Fruit fly (Drosophila melanogaster) whole organism, prepupa: ENCODE results near the gene CG8301.

Experiments used
- CG10631 ChIP-seq: fragments of 200-800 bp; sonication (Bioruptor generic); optimal IDR thresholded peaks from 2 replicates; lab custom pipeline; 2016; ENCODE audit warnings: missing biosample characterization, missing genetic modification characterization
- CG10669 ChIP-seq: fragments of 200-800 bp; sonication (Bioruptor generic); optimal IDR thresholded peaks from 3 replicates; lab custom pipeline; 2018; ENCODE audit warnings: missing biosample characterization, mild to moderate bottlenecking, missing genetic modification characterization, moderate library complexity
- CG11762 ChIP-seq: fragments of 200-800 bp; sonication (Bioruptor generic); optimal IDR thresholded peaks from 3 replicates; lab custom pipeline; 2016; ENCODE audit warnings: missing biosample characterization, missing genetic modification characterization; ENCODE audit not compliant: insufficient read depth
- CG15336 ChIP-seq: fragments of 200-800 bp; sonication (Bioruptor generic); IDR thresholded peaks from 2 replicates; pipeline ENCODE4 v1.3.6; 2022; ENCODE audit warnings: missing biosample characterization, missing genetic modification characterization
- CG1621 ChIP-seq: fragments of 200-800 bp; sonication (Bioruptor generic); optimal IDR thresholded peaks from 3 replicates; lab custom pipeline; 2018; ENCODE audit warnings: missing biosample characterization, mild to moderate bottlenecking, missing genetic modification characterization
- CG16779 ChIP-seq: fragments of 200-800 bp; sonication (Bioruptor generic); optimal IDR thresholded peaks from 3 replicates; lab custom pipeline; 2017; ENCODE audit warnings: missing biosample characterization, mild to moderate bottlenecking, missing genetic modification characterization
- CG32006 ChIP-seq: fragments of 200-800 bp; sonication (Bioruptor generic); optimal IDR thresholded peaks from 3 replicates; lab custom pipeline; 2017; ENCODE audit warnings: missing biosample characterization, mild to moderate bottlenecking, missing genetic modification characterization
- CG34406 ChIP-seq: fragments of 200-800 bp; sonication (Bioruptor generic); optimal IDR thresholded peaks from 3 replicates; lab custom pipeline; 2016; ENCODE audit warnings: missing biosample characterization, missing genetic modification characterization
- CG4318 ChIP-seq: fragments of 200-800 bp; sonication (Bioruptor generic); optimal IDR thresholded peaks from 3 replicates; lab custom pipeline; 2017; ENCODE audit warnings: missing biosample characterization, mild to moderate bottlenecking, missing genetic modification characterization
- CG6163 ChIP-seq: fragments of 200-800 bp; sonication (Bioruptor generic); IDR thresholded peaks from 3 replicates; pipeline ENCODE4 v1.3.6; 2022; ENCODE audit warnings: missing biosample characterization, missing genetic modification characterization
- CG6792 ChIP-seq: fragments of 200-800 bp; sonication (Bioruptor generic); optimal IDR thresholded peaks from 3 replicates; lab custom pipeline; 2016; ENCODE audit warnings: missing biosample characterization, missing genetic modification characterization
- CG6854 ChIP-seq: fragments of 200-800 bp; sonication (Bioruptor generic); optimal IDR thresholded peaks from 2 replicates; lab custom pipeline; 2017; ENCODE audit warnings: missing biosample characterization, mild to moderate bottlenecking, missing genetic modification characterization
- CG7368 ChIP-seq: fragments of 200-800 bp; sonication (Bioruptor generic); optimal IDR thresholded peaks from 3 replicates; lab custom pipeline; 2016; ENCODE audit warnings: missing biosample characterization, missing genetic modification characterization
- CG8119 ChIP-seq: fragments of 200-800 bp; sonication (Bioruptor generic); IDR thresholded peaks from 3 replicates; pipeline ENCODE4 v1.3.6; 2022; ENCODE audit warnings: missing biosample characterization, missing genetic modification characterization
- CG8319 ChIP-seq: fragments of 200-800 bp; sonication (Bioruptor generic); optimal IDR thresholded peaks from 3 replicates; lab custom pipeline; 2016; ENCODE audit warnings: missing biosample characterization, missing genetic modification characterization
- CG8632 ChIP-seq: fragments of 200-800 bp; sonication (Bioruptor generic); optimal IDR thresholded peaks from 3 replicates; lab custom pipeline; 2016; ENCODE audit warnings: missing biosample characterization, missing genetic modification characterization
- CG9139 ChIP-seq: fragments of 200-800 bp; sonication (Bioruptor generic); optimal IDR thresholded peaks from 3 replicates; lab custom pipeline; 2017; ENCODE audit warnings: missing biosample characterization, mild to moderate bottlenecking, missing genetic modification characterization
- Eip78C ChIP-seq: fragments of 200-800 bp; sonication (Bioruptor generic); peaks from one replicate; lab custom pipeline; 2016; ENCODE audit warnings: missing biosample characterization, missing genetic modification characterization
- Eip93F ChIP-seq: fragments of 200-800 bp; sonication (Bioruptor generic); optimal IDR thresholded peaks from 2 replicates; lab custom pipeline; 2016; ENCODE audit warnings: missing biosample characterization, mild to moderate bottlenecking, missing genetic modification characterization
- Ets21C ChIP-seq: fragments of 200-800 bp; sonication (Bioruptor generic); optimal IDR thresholded peaks from 3 replicates; lab custom pipeline; 2016; ENCODE audit warnings: missing biosample characterization, missing genetic modification characterization
- Ets96B ChIP-seq: fragments of 200-800 bp; optimal IDR thresholded peaks from 2 replicates; lab custom pipeline; 2019; ENCODE audit warnings: missing biosample characterization, mild to moderate bottlenecking, missing genetic modification characterization, moderate library complexity
- Gug ChIP-seq: fragments of 200-800 bp; sonication (Bioruptor generic); IDR thresholded peaks from 2 replicates; pipeline ENCODE4 v1.3.6; 2022; ENCODE audit warnings: missing biosample characterization, missing genetic modification characterization
- Hr39 ChIP-seq: fragments of 200-800 bp; sonication (Bioruptor generic); optimal IDR thresholded peaks from 2 replicates; lab custom pipeline; 2016; ENCODE audit warnings: missing biosample characterization, missing genetic modification characterization
- Hr4 ChIP-seq: fragments of 200-800 bp; sonication (Bioruptor generic); optimal IDR thresholded peaks from 3 replicates; lab custom pipeline; 2016; ENCODE audit warnings: missing biosample characterization, missing genetic modification characterization
- Lpt ChIP-seq: fragments of 200-800 bp; sonication (Bioruptor generic); optimal IDR thresholded peaks from 3 replicates; lab custom pipeline; 2016; ENCODE audit warnings: missing biosample characterization, missing genetic modification characterization
- Met ChIP-seq: fragments of 200-800 bp; sonication (Bioruptor generic); optimal IDR thresholded peaks from 3 replicates; lab custom pipeline; 2016; ENCODE audit warnings: missing biosample characterization, missing genetic modification characterization
- OdsH ChIP-seq: fragments of 200-800 bp; sonication (Bioruptor generic); optimal IDR thresholded peaks from 3 replicates; lab custom pipeline; 2016; ENCODE audit warnings: missing biosample characterization, missing genetic modification characterization
- Smox ChIP-seq: fragments of 200-800 bp; sonication (Bioruptor generic); optimal IDR thresholded peaks from 3 replicates; lab custom pipeline; 2016; ENCODE audit warnings: missing biosample characterization, missing genetic modification characterization
- Sox102F ChIP-seq: fragments of 200-800 bp; sonication (Bioruptor generic); optimal IDR thresholded peaks from 2 replicates; lab custom pipeline; 2016; ENCODE audit warnings: missing biosample characterization, mild to moderate bottlenecking, missing genetic modification characterization
- Sox15 ChIP-seq: fragments of 200-800 bp; sonication (Bioruptor generic); optimal IDR thresholded peaks from 3 replicates; lab custom pipeline; 2016; ENCODE audit warnings: missing biosample characterization, missing genetic modification characterization
- achi ChIP-seq: fragments of 200-800 bp; sonication (Bioruptor generic); optimal IDR thresholded peaks from 3 replicates; lab custom pipeline; 2016; ENCODE audit warnings: missing biosample characterization, missing genetic modification characterization
- acj6 ChIP-seq: fragments of 200-800 bp; sonication (Bioruptor generic); optimal IDR thresholded peaks from 3 replicates; lab custom pipeline; 2016; ENCODE audit warnings: missing biosample characterization, missing genetic modification characterization
- cyc ChIP-seq: fragments of 200-800 bp; sonication (Bioruptor generic); optimal IDR thresholded peaks from 3 replicates; lab custom pipeline; 2016; ENCODE audit warnings: missing biosample characterization, missing genetic modification characterization
- eg ChIP-seq: fragments of 200-800 bp; sonication (Bioruptor generic); IDR thresholded peaks from 3 replicates; pipeline ENCODE4 v1.3.6; 2022; ENCODE audit warnings: missing biosample characterization, missing genetic modification characterization
- esn ChIP-seq: fragments of 200-800 bp; sonication (Bioruptor generic); optimal IDR thresholded peaks from 2 replicates; lab custom pipeline; 2016; ENCODE audit warnings: missing biosample characterization, mild to moderate bottlenecking, missing genetic modification characterization, moderate library complexity
- fd59A ChIP-seq: fragments of 200-800 bp; sonication (Bioruptor generic); optimal IDR thresholded peaks from 2 replicates; lab custom pipeline; 2017; ENCODE audit warnings: missing biosample characterization, mild to moderate bottlenecking, missing genetic modification characterization, missing genetic modification reagents
- fd85E ChIP-seq: fragments of 200-800 bp; sonication (Bioruptor generic); optimal IDR thresholded peaks from 3 replicates; lab custom pipeline; 2016; ENCODE audit warnings: missing biosample characterization, missing genetic modification characterization
- fkh ChIP-seq: fragments of 200-800 bp; sonication (Bioruptor generic); optimal IDR thresholded peaks from 3 replicates; lab custom pipeline; 2017; ENCODE audit warnings: missing biosample characterization, mild to moderate bottlenecking, missing genetic modification characterization, moderate library complexity
- lz ChIP-seq: fragments of 200-800 bp; sonication (Bioruptor generic); optimal IDR thresholded peaks from 3 replicates; lab custom pipeline; 2016; ENCODE audit warnings: missing biosample characterization, missing genetic modification characterization
- net ChIP-seq: fragments of 200-800 bp; sonication (Bioruptor generic); optimal IDR thresholded peaks from 3 replicates; lab custom pipeline; 2016; ENCODE audit warnings: missing biosample characterization, missing genetic modification characterization
- spab ChIP-seq: fragments of 200-800 bp; sonication (Bioruptor generic); optimal IDR thresholded peaks from 2 replicates; lab custom pipeline; 2017; ENCODE audit warnings: missing biosample characterization, mild to moderate bottlenecking, missing genetic modification characterization, missing genetic modification reagents
- ss ChIP-seq, 2 experiments: fragments of 200-800 bp; sonication (Bioruptor generic); optimal IDR thresholded peaks; 2 replicates in 1 of 2; 3 replicates in 1 of 2; lab custom pipeline; 2017 to 2018; ENCODE audit warnings: mild to moderate bottlenecking in 2 of 2, missing biosample characterization in 2 of 2, missing genetic modification characterization in 2 of 2, moderate library complexity in 1 of 2
- svp ChIP-seq: fragments of 200-800 bp; sonication (Bioruptor generic); peaks from one replicate; lab custom pipeline; 2016; ENCODE audit warnings: missing biosample characterization, missing genetic modification characterization
- topi ChIP-seq: fragments of 200-800 bp; sonication (Bioruptor generic); optimal IDR thresholded peaks from 3 replicates; lab custom pipeline; 2016; ENCODE audit warnings: missing biosample characterization, missing genetic modification characterization
- vri ChIP-seq: fragments of 200-800 bp; sonication (Bioruptor generic); optimal IDR thresholded peaks from 3 replicates; lab custom pipeline; 2016; ENCODE audit warnings: missing biosample characterization, mild to moderate bottlenecking, missing genetic modification characterization

Gene CG8301

DNA sequence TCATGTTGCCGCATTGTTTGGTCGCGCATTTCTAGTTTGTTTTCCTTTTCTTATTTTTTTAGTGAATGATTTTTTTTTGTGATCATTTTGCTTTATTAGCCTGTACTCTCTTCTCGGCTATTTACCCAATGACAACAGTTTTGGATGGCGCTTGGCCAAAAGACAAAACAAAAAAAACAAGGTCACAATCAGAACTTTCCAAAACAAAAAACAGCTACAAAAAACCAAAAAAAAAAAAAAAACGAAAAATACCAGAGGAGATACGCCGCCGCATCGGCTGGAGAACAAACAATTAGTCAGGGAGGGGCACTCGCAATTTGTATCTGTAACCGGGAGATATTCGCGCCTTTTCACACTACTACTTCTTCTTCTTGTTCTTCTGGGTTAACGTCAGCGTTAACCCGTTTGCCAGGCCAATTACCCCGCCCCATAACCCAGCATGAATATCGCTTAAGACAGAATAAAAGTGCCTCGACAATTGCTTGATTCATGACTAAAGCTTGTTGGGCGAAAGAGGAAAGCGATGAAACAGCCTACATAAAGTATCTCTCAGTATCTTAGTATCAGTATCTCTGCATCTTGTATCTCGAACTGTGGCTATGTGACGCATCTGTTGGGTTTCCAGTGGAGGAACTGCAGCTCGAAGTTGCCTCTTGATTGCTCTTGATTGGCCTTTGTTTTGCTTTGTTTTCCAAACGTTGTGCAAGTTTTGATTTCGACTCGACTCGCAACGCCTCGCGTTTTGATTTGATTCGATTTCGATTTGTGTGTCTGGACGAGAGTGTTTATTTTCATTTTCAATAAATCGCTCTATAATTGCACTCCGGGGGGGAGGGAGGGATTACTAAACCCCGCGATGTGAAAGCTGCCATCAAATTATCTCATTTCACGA, 26.1 kb downstream of the CG8301 start:
- TF ChIP-seq net (GFP tag; lab: Kevin White, UChicago) (no peak), Lpt (GFP tag; lab: Kevin White, UChicago) (no peak), esn (GFP tag; lab: Kevin White, UChicago) (no peak), CG6854 (GFP tag; lab: Kevin White, UChicago) (peak; percentile 27), Ets21C (GFP tag; lab: Kevin White, UChicago) (no peak), Eip93F (GFP tag; lab: Kevin White, UChicago) (no peak), ss (GFP tag; optimal IDR thresholded peaks at IDR 0.05; lab: Kevin White, UChicago) (peak; percentile 3 to 7), svp (GFP tag; lab: Kevin White, UChicago) (peak; percentile 53), fkh (GFP tag; lab: Kevin White, UChicago) (peak; percentile 53), topi (GFP tag; lab: Kevin White, UChicago) (no peak), CG16779 (no peak), CG11762 (GFP tag; lab: Kevin White, UChicago) (no peak), Gug (no peak), CG9139 (no peak), Eip78C (GFP tag; lab: Kevin White, UChicago) (peak; percentile 44)

DNA sequence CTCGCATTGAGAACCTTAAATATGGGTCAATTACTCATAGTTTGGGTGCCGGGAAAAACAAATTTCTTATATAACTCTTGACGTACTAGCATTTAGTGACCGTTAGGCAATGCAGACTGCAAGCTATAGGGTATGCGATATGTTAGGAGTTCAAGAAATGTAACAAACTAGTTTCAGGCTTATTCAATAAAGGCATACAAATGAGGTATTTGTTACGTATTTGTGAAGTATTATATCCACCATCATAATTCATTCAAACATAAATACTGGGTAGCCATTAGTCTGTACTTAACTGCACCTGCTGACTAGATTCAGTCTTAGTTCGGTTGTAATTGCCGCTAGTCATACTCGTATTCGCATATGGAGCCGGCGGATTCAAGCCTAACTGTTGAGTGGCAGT, 27.1 kb downstream of the CG8301 start:
- TF ChIP-seq CG32006 (peak; percentile 23), CG16779 (no peak)
- TF ChIP-seq, all 60 proteins: peak for 1

DNA sequence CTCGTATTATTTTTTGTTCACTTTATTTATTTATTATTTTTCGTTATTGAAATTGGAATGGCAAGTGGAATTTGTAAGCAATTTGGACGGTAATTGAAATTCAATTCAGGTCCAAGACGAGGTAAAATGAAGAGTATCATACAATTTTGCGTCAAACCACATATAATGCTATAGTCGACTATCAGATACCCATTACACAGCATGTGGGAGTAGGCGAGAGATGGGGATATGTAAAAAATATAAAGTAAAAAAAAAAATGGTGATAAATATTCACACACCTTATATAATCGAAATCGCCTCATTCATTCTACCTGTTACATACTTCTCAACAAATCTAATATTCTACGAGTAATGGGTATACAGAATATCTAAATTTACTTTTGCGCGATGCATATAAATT, 31.1 kb downstream of the CG8301 start:
- TF ChIP-seq cyc = peak; percentile 4
- TF ChIP-seq CG16779 = no peak
- TF ChIP-seq lz (GFP tag; lab: Kevin White, UChicago) = peak; percentile 10
- TF ChIP-seq topi (GFP tag; lab: Kevin White, UChicago) = peak; percentile 23
- TF ChIP-seq vri (GFP tag; lab: Kevin White, UChicago) = peak; percentile 39
- no peak for TF ChIP-seq CG8119 (GFP tag; lab: Robert Waterston, UW)
- TF ChIP-seq CG9139 = no peak
- no peak for TF ChIP-seq acj6
- no peak for TF ChIP-seq OdsH (GFP tag; lab: Kevin White, UChicago)
- TF ChIP-seq Met (GFP tag; lab: Kevin White, UChicago) = peak; percentile 28
- TF ChIP-seq CG7368 (GFP tag; lab: Kevin White, UChicago) = no peak
- TF ChIP-seq Ets21C (GFP tag; lab: Kevin White, UChicago) = no peak
- no peak for TF ChIP-seq fd59A
- peak; percentile 34; the same call in 1 of the 3 replicates for TF ChIP-seq CG6163
- no peak for TF ChIP-seq CG10631 (GFP tag; lab: Kevin White, UChicago)
- TF ChIP-seq fd85E (GFP tag; lab: Kevin White, UChicago) = no peak
- TF ChIP-seq esn (GFP tag; lab: Kevin White, UChicago) = peak; percentile 35
- TF ChIP-seq Ets96B (tag; lab: Kevin White, UChicago) = no peak
- TF ChIP-seq Eip78C (GFP tag; lab: Kevin White, UChicago) = peak; percentile 54
- TF ChIP-seq Sox15 = no peak
- TF ChIP-seq Smox (GFP tag; lab: Kevin White, UChicago) = peak; percentile 13
- TF ChIP-seq fkh (GFP tag; lab: Kevin White, UChicago) = no peak
- TF ChIP-seq CG32006 = no peak
- no peak for TF ChIP-seq CG1621 (tag; lab: Kevin White, UChicago)
- peak; percentile 19 for TF ChIP-seq svp (GFP tag; lab: Kevin White, UChicago)
- no peak for TF ChIP-seq Hr4 (GFP tag; lab: Kevin White, UChicago)
- TF ChIP-seq CG15336 = no peak
- TF ChIP-seq CG4318 (GFP tag; lab: Kevin White, UChicago) = no peak
- TF ChIP-seq spab = no peak
- TF ChIP-seq eg (GFP tag; lab: Robert Waterston, UW) = no peak
- TF ChIP-seq CG8319 (GFP tag; lab: Kevin White, UChicago) = no peak
- peak; percentile 3 for TF ChIP-seq Sox102F (GFP tag; lab: Kevin White, UChicago)
- TF ChIP-seq ss (GFP tag; optimal IDR thresholded peaks at IDR 0.05; lab: Kevin White, UChicago) = no peak
- no peak for TF ChIP-seq achi (GFP tag; lab: Kevin White, UChicago)
- TF ChIP-seq CG8632 (GFP tag; lab: Kevin White, UChicago) = no peak
- no peak for TF ChIP-seq CG10669 (GFP tag; lab: Kevin White, UChicago)
- no peak for TF ChIP-seq CG6854 (GFP tag; lab: Kevin White, UChicago)
- no peak for TF ChIP-seq CG34406 (GFP tag; lab: Kevin White, UChicago)
- TF ChIP-seq CG6792 (GFP tag; lab: Kevin White, UChicago) = no peak
- no peak for TF ChIP-seq CG11762 (GFP tag; lab: Kevin White, UChicago)
- peak; percentile 8 for TF ChIP-seq Hr39
